Worm (Caenorhabditis elegans) whole organism, young adult: ENCODE results near the gene math-7.
"Not testable (repeated sequence)": the region's sequence is repeated elsewhere in the genome, so short reads cannot be mapped to it uniquely, and the experiment has no call there.

Experiments used
- ama-1 ChIP-seq, 3 experiments: fragments of 150-350 bp in 1 of 3; sonication (generic microtip) in 2 of 3; optimal IDR thresholded peaks; 2 replicates each; lab custom pipeline; 2014 to 2018; ENCODE audit warnings: missing biosample characterization in 2 of 3, missing genetic modification characterization in 2 of 3, missing genetic modification reagents in 2 of 3
- lin-54 ChIP-seq: fragments of 200-800 bp; sonication (Bioruptor generic); optimal IDR thresholded peaks from 2 replicates; lab custom pipeline; 2018; ENCODE audit warnings: mild to moderate bottlenecking, missing genetic modification characterization, missing compliant biosample characterization
- pha-4 ChIP-seq: fragments of 150-350 bp; sonication (generic microtip); optimal IDR thresholded peaks from 2 replicates; lab custom pipeline; 2014; ENCODE audit warnings: missing biosample characterization, missing genetic modification reagents, missing genetic modification characterization
- ztf-3 ChIP-seq: fragments of 200-800 bp; sonication (Bioruptor generic); optimal IDR thresholded peaks from 2 replicates; lab custom pipeline; 2018; ENCODE audit warnings: mild to moderate bottlenecking, missing genetic modification characterization, missing compliant biosample characterization

- TF ChIP-seq lin-54 (GFP tag; lab: Kevin White, UChicago); ama-1 (optimal IDR thresholded peaks at IDR 0.05; lab: Kevin White, UChicago); ama-1 (GFP tag; optimal IDR thresholded peaks at IDR 0.05; lab: Kevin White, UChicago); pha-4 (tag; lab: Kevin White, UChicago); ztf-3 (GFP tag; lab: Kevin White, UChicago): not testable (repeated sequence)
These were observed 32.2 kb downstream of the math-7 start, which contains the start of gene fbxb-95 for ce11 chrII:1854094-1854493.
